Worm (Caenorhabditis elegans) whole organism, L4/young adult: Measurements from ENCODE around the gene his-70.

Source experiments
- W03F9.2 ChIP-seq: fragments of 150-350 bp; optimal IDR thresholded peaks from 2 replicates; lab custom pipeline; 2014; ENCODE audit warnings: missing biosample characterization, missing genetic modification characterization
- dao-5 ChIP-seq: sonication (generic microtip); optimal IDR thresholded peaks from 2 replicates; lab custom pipeline; 2016; ENCODE audit warnings: missing genotype, missing genetic modification characterization, moderate library complexity, missing compliant biosample characterization
- him-1 ChIP-seq: sonication (generic microtip); optimal IDR thresholded peaks from 2 replicates; lab custom pipeline; 2016; ENCODE audit warnings: missing genotype, missing genetic modification reagents, missing genetic modification characterization, missing compliant biosample characterization

The his-70 gene

ce11 chrIII:4039775-4040174 lies 20.1 kb downstream of the his-70 start:
- TF ChIP-seq W03F9.2 (tag; lab: Kevin White, UChicago) (no peak), him-1 (tag; lab: Kevin White, UChicago) (no peak), dao-5 (no peak)

- no peak for TF ChIP-seq him-1 (tag; lab: Kevin White, UChicago)
- no peak for TF ChIP-seq dao-5
- TF ChIP-seq W03F9.2 (tag; lab: Kevin White, UChicago): no peak
Observed at ce11 chrIII:4037332-4037731, 22.6 kb downstream of the his-70 start.

ce11 chrIII:4036740-4037139 lies 23.2 kb downstream of the his-70 start, which contains the start of gene hum-5:
Gene hum-5 (minus strand): TSS chrIII:4036840.
- TF ChIP-seq W03F9.2 (tag; lab: Kevin White, UChicago): no peak
- no peak for TF ChIP-seq dao-5
- TF ChIP-seq him-1 (tag; lab: Kevin White, UChicago): no peak

ce11 chrIII:4034984-4035383 lies 24.9 kb downstream of the his-70 start:
- no peak for TF ChIP-seq W03F9.2 (tag; lab: Kevin White, UChicago)
- no peak for TF ChIP-seq dao-5
- TF ChIP-seq him-1 (tag; lab: Kevin White, UChicago): no peak

- TF ChIP-seq him-1 (tag; lab: Kevin White, UChicago): no peak
- TF ChIP-seq W03F9.2 (tag; lab: Kevin White, UChicago): no peak
- no peak for TF ChIP-seq dao-5
Observed at ce11 chrIII:4030839-4031238, 29.1 kb downstream of the his-70 start.

ce11 chrIII:4028061-4028460 lies 31.9 kb downstream of the his-70 start, which contains the start of gene T02C12.5:
Gene T02C12.5 (minus strand): TSS chrIII:4028161.
- TF ChIP-seq dao-5: no peak
- TF ChIP-seq W03F9.2 (tag; lab: Kevin White, UChicago): no peak
- TF ChIP-seq him-1 (tag; lab: Kevin White, UChicago): no peak

ce11 chrIII:4021866-4022265 lies 38.1 kb downstream of the his-70 start, which contains the start of gene tftc-5:
Gene tftc-5 (plus strand): TSS chrIII:4022166.
- TF ChIP-seq dao-5: no peak
- TF ChIP-seq him-1 (tag; lab: Kevin White, UChicago): no peak
- TF ChIP-seq W03F9.2 (tag; lab: Kevin White, UChicago): no peak

ce11 chrIII:4019801-4020200 lies 40.1 kb downstream of the his-70 start, which contains the start of gene snpc-3.4:
Gene snpc-3.4 (plus strand): TSS chrIII:4020037.
- TF ChIP-seq him-1 (tag; lab: Kevin White, UChicago) (peak; percentile 50), W03F9.2 (tag; lab: Kevin White, UChicago) (peak; percentile 76), dao-5 (no peak)

ce11 chrIII:4018591-4019580 lies 41.0 kb downstream of the his-70 start:
- no peak for TF ChIP-seq dao-5
- TF ChIP-seq W03F9.2 (tag; lab: Kevin White, UChicago): no peak

- TF ChIP-seq dao-5: no peak
- TF ChIP-seq him-1 (tag; lab: Kevin White, UChicago): peak; percentile 79
Observed at ce11 chrIII:4018095-4018498, 41.8 kb downstream of the his-70 start.

- TF ChIP-seq dao-5 (no peak), him-1 (tag; lab: Kevin White, UChicago) (no peak), W03F9.2 (tag; lab: Kevin White, UChicago) (no peak)
Observed at ce11 chrIII:4017527-4017926, 42.4 kb downstream of the his-70 start, which contains the start of gene tbb-2. Gene tbb-2 (minus strand): TSS chrIII:4017627.

- no peak for TF ChIP-seq him-1 (tag; lab: Kevin White, UChicago)
- TF ChIP-seq W03F9.2 (tag; lab: Kevin White, UChicago): no peak
- no peak for TF ChIP-seq dao-5
Observed at ce11 chrIII:4015382-4015986, 44.4 kb downstream of the his-70 start.

- TF ChIP-seq dao-5: no peak
- TF ChIP-seq W03F9.2 (tag; lab: Kevin White, UChicago): no peak
- no peak for TF ChIP-seq him-1 (tag; lab: Kevin White, UChicago)
Observed at ce11 chrIII:4013061-4013460, 46.9 kb downstream of the his-70 start.

- TF ChIP-seq him-1 (tag; lab: Kevin White, UChicago) (no peak), W03F9.2 (tag; lab: Kevin White, UChicago) (no peak), dao-5 (no peak)
Observed at ce11 chrIII:4012036-4012435, 47.9 kb downstream of the his-70 start, which contains the start of gene C36E8.4. Gene C36E8.4 (plus strand): TSS chrIII:4012336.
